Worm (Caenorhabditis elegans) whole organism, late embryonic: Measurements from ENCODE around the gene clec-150.
A peak's percentile ranks its signal among the peaks of the same experiment; 100 is the strongest.

Source experiments
- C08G9.2 ChIP-seq: sonication (generic microtip); optimal IDR thresholded peaks from 2 replicates; lab custom pipeline; 2016; ENCODE audit warnings: mild to moderate bottlenecking, missing genetic modification characterization, moderate library complexity, missing compliant biosample characterization
- C38D4.7 ChIP-seq: fragments of 200-800 bp; sonication (Bioruptor generic); optimal IDR thresholded peaks from 2 replicates; lab custom pipeline; 2018; ENCODE audit warnings: mild to moderate bottlenecking, missing genetic modification characterization, moderate library complexity, missing compliant biosample characterization
- F13H6.1 ChIP-seq: sonication (generic microtip); optimal IDR thresholded peaks from 2 replicates; lab custom pipeline; 2016; ENCODE audit warnings: missing genetic modification characterization, missing compliant biosample characterization
- K09A11.1 ChIP-seq: sonication (generic microtip); optimal IDR thresholded peaks from 2 replicates; lab custom pipeline; 2017; ENCODE audit warnings: antibody characterized with exemption, mild to moderate bottlenecking, missing genetic modification characterization, missing compliant biosample characterization; ENCODE audit not compliant: insufficient read depth
- ahr-1 ChIP-seq: sonication (generic microtip); optimal IDR thresholded peaks from 2 replicates; lab custom pipeline; 2016; ENCODE audit warnings: missing genetic modification characterization, missing compliant biosample characterization
- ama-1 ChIP-seq: fragments of 150-350 bp; optimal IDR thresholded peaks from 2 replicates; lab custom pipeline; 2014
- ceh-18 ChIP-seq: sonication (generic microtip); optimal IDR thresholded peaks from 2 replicates; lab custom pipeline; 2016; ENCODE audit warnings: missing genetic modification characterization, missing compliant biosample characterization
- ceh-2 ChIP-seq: sonication (generic microtip); optimal IDR thresholded peaks from 2 replicates; lab custom pipeline; 2016; ENCODE audit warnings: missing genotype, missing genetic modification characterization, missing compliant biosample characterization
- ceh-22 ChIP-seq: sonication (generic microtip); optimal IDR thresholded peaks from 2 replicates; lab custom pipeline; 2017; ENCODE audit warnings: missing biosample characterization, missing genetic modification characterization
- ceh-31 ChIP-seq: sonication (generic microtip); optimal IDR thresholded peaks from 2 replicates; lab custom pipeline; 2016; ENCODE audit warnings: missing genetic modification characterization, missing compliant biosample characterization
- ceh-34 ChIP-seq: sonication (generic microtip); optimal IDR thresholded peaks from 2 replicates; lab custom pipeline; 2016; ENCODE audit warnings: mild to moderate bottlenecking, missing genetic modification characterization, missing compliant biosample characterization
- ceh-48 ChIP-seq: sonication (generic microtip); optimal IDR thresholded peaks from 2 replicates; lab custom pipeline; 2016; ENCODE audit warnings: missing genetic modification characterization, inconsistent platforms, missing compliant biosample characterization
- dve-1 ChIP-seq: sonication (generic microtip); optimal IDR thresholded peaks from 2 replicates; lab custom pipeline; 2017; ENCODE audit warnings: antibody characterized with exemption, mild to moderate bottlenecking, missing genetic modification characterization, missing compliant biosample characterization
- elt-4 ChIP-seq: sonication (generic microtip); optimal IDR thresholded peaks from 2 replicates; lab custom pipeline; 2016; ENCODE audit warnings: missing genetic modification characterization, missing compliant biosample characterization
- ets-4 ChIP-seq: sonication (generic microtip); optimal IDR thresholded peaks from 2 replicates; lab custom pipeline; 2016; ENCODE audit warnings: missing genetic modification characterization, missing compliant biosample characterization
- eyg-1 ChIP-seq: sonication (generic microtip); optimal IDR thresholded peaks from 2 replicates; lab custom pipeline; 2016; ENCODE audit warnings: missing genotype, missing genetic modification characterization, missing compliant biosample characterization
- fax-1 ChIP-seq: sonication (generic microtip); optimal IDR thresholded peaks from 2 replicates; lab custom pipeline; 2016; ENCODE audit warnings: missing genotype, missing genetic modification characterization, missing compliant biosample characterization
- hlh-8 ChIP-seq: sonication (generic microtip); optimal IDR thresholded peaks from 2 replicates; lab custom pipeline; 2016; ENCODE audit warnings: missing genotype, missing genetic modification characterization, missing compliant biosample characterization
- lim-6 ChIP-seq: sonication (generic microtip); optimal IDR thresholded peaks from 2 replicates; lab custom pipeline; 2016; ENCODE audit warnings: missing genetic modification characterization, missing compliant biosample characterization
- lin-11 ChIP-seq: fragments of 200-800 bp; sonication (Bioruptor generic); optimal IDR thresholded peaks from 2 replicates; lab custom pipeline; 2018; ENCODE audit warnings: mild to moderate bottlenecking, missing genetic modification characterization, missing compliant biosample characterization
- mec-3 ChIP-seq: sonication (generic microtip); optimal IDR thresholded peaks from 2 replicates; lab custom pipeline; 2016; ENCODE audit warnings: borderline replicate concordance, missing genetic modification characterization, missing compliant biosample characterization
- nfya-1 ChIP-seq: sonication (generic microtip); optimal IDR thresholded peaks from 2 replicates; lab custom pipeline; 2017; ENCODE audit warnings: missing genetic modification characterization, mild to moderate bottlenecking, missing compliant biosample characterization, antibody characterized with exemption, moderate library complexity
- nhr-232 ChIP-seq: sonication (generic microtip); optimal IDR thresholded peaks from 2 replicates; lab custom pipeline; 2016; ENCODE audit warnings: missing genetic modification characterization, missing compliant biosample characterization
- odd-2 ChIP-seq: sonication (generic microtip); optimal IDR thresholded peaks from 2 replicates; lab custom pipeline; 2017; ENCODE audit warnings: antibody characterized with exemption, mild to moderate bottlenecking, missing genetic modification characterization, missing compliant biosample characterization
- pha-2 ChIP-seq: sonication (generic microtip); optimal IDR thresholded peaks from 2 replicates; lab custom pipeline; 2017; ENCODE audit warnings: mild to moderate bottlenecking, missing genetic modification characterization, missing compliant biosample characterization
- pqm-1 ChIP-seq: sonication (generic microtip); optimal IDR thresholded peaks from 2 replicates; lab custom pipeline; 2016; ENCODE audit warnings: missing genetic modification characterization, missing compliant biosample characterization
- ref-2 ChIP-seq: sonication (generic microtip); optimal IDR thresholded peaks from 2 replicates; lab custom pipeline; 2016; ENCODE audit warnings: missing genetic modification characterization, missing compliant biosample characterization
- rnt-1 ChIP-seq: sonication (generic microtip); optimal IDR thresholded peaks from 2 replicates; lab custom pipeline; 2016; ENCODE audit warnings: missing genetic modification characterization, missing compliant biosample characterization
- sox-2 ChIP-seq: fragments of 200-800 bp; sonication (Bioruptor generic); IDR thresholded peaks from 2 replicates; pipeline ENCODE4 v1.3.6; 2022; ENCODE audit warnings: missing genetic modification reagents, missing genetic modification characterization, missing compliant biosample characterization
- sox-4 ChIP-seq: sonication (generic microtip); optimal IDR thresholded peaks from 2 replicates; lab custom pipeline; 2017; ENCODE audit warnings: mild to moderate bottlenecking, missing genetic modification characterization, inconsistent platforms, missing compliant biosample characterization
- tbx-2 ChIP-seq: sonication (generic microtip); optimal IDR thresholded peaks from 2 replicates; lab custom pipeline; 2016; ENCODE audit warnings: missing genetic modification characterization, missing compliant biosample characterization
- unc-3 ChIP-seq, 2 experiments: fragments of 200-800 bp in 1 of 2; sonication (Bioruptor generic) in 1 of 2; sonication (generic microtip) in 1 of 2; conservative IDR thresholded peaks in 1 of 2; optimal IDR thresholded peaks in 1 of 2; 2 replicates each; pipeline versions ENCODE4 v1.3.6 to Lab custom; 2016 to 2022; ENCODE audit warnings: missing compliant biosample characterization in 2 of 2, missing genetic modification characterization in 2 of 2, missing genetic modification reagents in 1 of 2
- unc-55 ChIP-seq: sonication (generic microtip); optimal IDR thresholded peaks from 2 replicates; lab custom pipeline; 2017; ENCODE audit warnings: missing biosample characterization, missing genetic modification reagents, missing genetic modification characterization

clec-150 gene

ce11 chrIII:966259-966658 lies 36.2 kb upstream of the clec-150 start:
- TF ChIP-seq nhr-232, result no peak
- TF ChIP-seq F13H6.1 (tag; lab: Kevin White, UChicago), result no peak
- TF ChIP-seq lim-6 (tag; lab: Kevin White, UChicago), result no peak
- no peak for TF ChIP-seq ceh-34 (tag; lab: Kevin White, UChicago)
- TF ChIP-seq ceh-22 (tag; lab: Kevin White, UChicago), result no peak

- TF ChIP-seq ceh-18 (no peak), sox-2 (GFP tag; lab: Robert Waterston, UW) (no peak), ceh-48 (tag; lab: Kevin White, UChicago) (no peak), mec-3 (tag; lab: Kevin White, UChicago) (peak; percentile 27), unc-3 (GFP tag; conservative IDR thresholded peaks at IDR 0.05; lab: Robert Waterston, UW) (no peak), unc-3 (tag; optimal IDR thresholded peaks at IDR 0.05; lab: Kevin White, UChicago) (no peak), eyg-1 (no peak)
Measured at ce11 chrIII:970928-971327, 31.6 kb upstream of the clec-150 start.

ce11 chrIII:978889-979288 lies 23.6 kb upstream of the clec-150 start:
- TF ChIP-seq C08G9.2 (tag; lab: Kevin White, UChicago) (no peak), C38D4.7 (no peak), ceh-34 (tag; lab: Kevin White, UChicago) (no peak), ceh-31 (tag; lab: Kevin White, UChicago) (no peak), ets-4 (no peak), ama-1 (lab: Kevin White, UChicago) (no peak), odd-2 (no peak), F13H6.1 (tag; lab: Kevin White, UChicago) (no peak), nhr-232 (no peak), hlh-8 (tag; lab: Kevin White, UChicago) (no peak), ceh-18 (no peak), dve-1 (no peak)

ce11 chrIII:981960-982359 lies 20.5 kb upstream of the clec-150 start:
- no peak for TF ChIP-seq pha-2 (tag; lab: Kevin White, UChicago)
- TF ChIP-seq lin-11 (tag; lab: Kevin White, UChicago), result no peak
- TF ChIP-seq nfya-1 (tag; lab: Kevin White, UChicago), result peak; percentile 58
- TF ChIP-seq eyg-1, result no peak
- peak; percentile 27 for TF ChIP-seq dve-1
- TF ChIP-seq ceh-31 (tag; lab: Kevin White, UChicago), result peak; percentile 9
- peak; percentile 23 for TF ChIP-seq tbx-2 (tag; lab: Kevin White, UChicago)
- peak; percentile 73 for TF ChIP-seq ceh-34 (tag; lab: Kevin White, UChicago)
- peak; percentile 80 for TF ChIP-seq ceh-48 (tag; lab: Kevin White, UChicago)
- peak; percentile 3 for TF ChIP-seq ceh-18
- peak; percentile 34 for TF ChIP-seq unc-55

- TF ChIP-seq sox-2 (GFP tag; lab: Robert Waterston, UW) (no peak), elt-4 (tag; lab: Kevin White, UChicago) (no peak), ceh-48 (tag; lab: Kevin White, UChicago) (no peak), fax-1 (tag; lab: Kevin White, UChicago) (no peak), ceh-18 (no peak), ahr-1 (no peak), ceh-2 (tag; lab: Kevin White, UChicago) (no peak), sox-4 (no peak), ceh-31 (tag; lab: Kevin White, UChicago) (no peak), K09A11.1 (tag; lab: Kevin White, UChicago) (no peak), rnt-1 (tag; lab: Kevin White, UChicago) (no peak), pqm-1 (tag; lab: Kevin White, UChicago) (no peak), ref-2 (no peak)
Measured at ce11 chrIII:982961-983360, 19.5 kb upstream of the clec-150 start, which contains the start of gene tbc-10. tbc-10 (plus strand) TSS chrIII:983261.
